Worm (Caenorhabditis elegans): ENCODE measurements around the gene cest-30.

ce11 chrV:5239404-5239803 is 23.5 kb downstream of the cest-30 start, which contains the start of gene C52A10.3:
- TF ChIP-seq nhr-12 (tag; optimal IDR thresholded peaks at IDR 0.05) (no peak), ceh-82 (tag; optimal IDR thresholded peaks at IDR 0.05) (no peak), ama-1 (optimal IDR thresholded peaks at IDR 0.05) (no peak), fos-1 (tag; optimal IDR thresholded peaks at IDR 0.05) (no peak), nhr-21 (tag; optimal IDR thresholded peaks at IDR 0.05) (no peak), nhr-77 (tag; optimal IDR thresholded peaks at IDR 0.05) (no peak), blmp-1 (tag; optimal IDR thresholded peaks at IDR 0.05; ENCODE audit: insufficient read depth) (no peak), lsy-2 (tag; optimal IDR thresholded peaks at IDR 0.05) (no peak)

Data from whole organism, L2 larva.